Fruit fly (Drosophila melanogaster): ENCODE measurements around the gene Wnk.

The Wnk gene

dm6 chr3L:21539245-21540196 is 15.2 kb downstream of the Wnk start, which contains the start of the genes COX8 and VhaM9.7-b (continued):
- TF ChIP-seq jigr1 (GFP tag; IDR thresholded peaks at IDR 0.05) (peak; percentile 34; the same call in 1 of the 3 replicates), wor (GFP tag; IDR thresholded peaks at IDR 0.05) (no peak), CG4617 (GFP tag; optimal IDR thresholded peaks at IDR 0.05; ENCODE audit: borderline replicate concordance) (peak; percentile 77), CG31224 (GFP tag; IDR thresholded peaks at IDR 0.05) (peak; percentile 8; the same call in 1 of the 2 replicates), CG4328 (GFP tag; optimal IDR thresholded peaks at IDR 0.05) (peak; percentile 8), CG33213 (GFP tag; optimal IDR thresholded peaks at IDR 0.05) (peak; percentile 38), ase (GFP tag; IDR thresholded peaks at IDR 0.05) (no peak), CG13894 (tag; optimal IDR thresholded peaks at IDR 0.05) (no peak), H2.0 (GFP tag; IDR thresholded peaks at IDR 0.05) (peak; percentile 48), CG9932 (GFP tag; IDR thresholded peaks at IDR 0.05) (peak; percentile 88), zfh1 (GFP tag; IDR thresholded peaks at IDR 0.05) (peak; percentile 80), Dbx (GFP tag; IDR thresholded peaks at IDR 0.05) (0 out of 3 replicates have a peak, but pooled peaks have one; percentile 48), CG11504 (tag; optimal IDR thresholded peaks at IDR 0.05) (no peak), slp2 (GFP tag; optimal IDR thresholded peaks at IDR 0.05) (peak; percentile 2), CG4404 (GFP tag; IDR thresholded peaks at IDR 0.05) (no peak), CG17328 (GFP tag; IDR thresholded peaks at IDR 0.05) (0 out of 2 replicates have a peak, but pooled peaks have one; percentile 6), Dip3 (GFP tag; optimal IDR thresholded peaks at IDR 0.05) (peak; percentile 13), CG4282 (GFP tag; optimal IDR thresholded peaks at IDR 0.05) (peak; percentile 15), al (GFP tag; IDR thresholded peaks at IDR 0.05) (peak; percentile 57; the same call in 1 of the 2 replicates), CG16815 (GFP tag; optimal IDR thresholded peaks at IDR 0.05) (peak; percentile 45), CG12299 (tag; optimal IDR thresholded peaks at IDR 0.05) (peak; percentile 47), tio (GFP tag; optimal IDR thresholded peaks at IDR 0.05) (peak; percentile 27), CG12104 (GFP tag; optimal IDR thresholded peaks at IDR 0.05) (peak; percentile 41), MESR4 (GFP tag; optimal IDR thresholded peaks at IDR 0.05) (peak; percentile 97), Sry-δ (GFP tag; optimal IDR thresholded peaks at IDR 0.05) (peak; percentile 93), eve (GFP tag; optimal IDR thresholded peaks at IDR 0.05) (no peak), Ada2b (GFP tag; IDR thresholded peaks at IDR 0.05) (no peak), Taf1 (GFP tag; IDR thresholded peaks at IDR 0.05) (peak; percentile 62; the same call in 1 of the 2 replicates), Antp (GFP tag; optimal IDR thresholded peaks at IDR 0.05) (peak; percentile 46), CG1603 (tag; optimal IDR thresholded peaks at IDR 0.05) (peak; percentile 59), B-H2 (GFP tag; optimal IDR thresholded peaks at IDR 0.05) (peak; percentile 67), Ssrp (tag; optimal IDR thresholded peaks at IDR 0.05) (peak; percentile 71), HLH4C (GFP tag; IDR thresholded peaks at IDR 0.05; ENCODE audit: partially characterized antibody) (peak; percentile 60; the same call in 2 of the 3 replicates), BEAF-32 (GFP tag; optimal IDR thresholded peaks at IDR 0.05) (peak; percentile 93), CG14667 (GFP tag; IDR thresholded peaks at IDR 0.05) (no peak), CHES-1-like (GFP tag; optimal IDR thresholded peaks at IDR 0.05) (peak; percentile 48), Hr3 (GFP tag; optimal IDR thresholded peaks at IDR 0.05) (peak; percentile 60), repo (GFP tag; optimal IDR thresholded peaks at IDR 0.05) (peak; percentile 1), CG34376 (GFP tag; optimal IDR thresholded peaks at IDR 0.05) (peak; percentile 27), MTF-1 (GFP tag; optimal IDR thresholded peaks at IDR 0.05; ENCODE audit: borderline replicate concordance) (no peak), CG3838 (GFP tag; optimal IDR thresholded peaks at IDR 0.05) (peak; percentile 13), schlank (tag; optimal IDR thresholded peaks at IDR 0.05) (no peak), Nf-YC (tag; optimal IDR thresholded peaks at IDR 0.05) (peak; percentile 63), CG10462 (GFP tag; optimal IDR thresholded peaks at IDR 0.05) (peak; percentile 42), CG16779 (GFP tag; IDR thresholded peaks at IDR 0.05) (peak; percentile 48; the same call in 1 of the 2 replicates), Doc3 (GFP tag; IDR thresholded peaks at IDR 0.05; ENCODE audit: partially characterized antibody) (peak; percentile 66), CG17359 (tag; optimal IDR thresholded peaks at IDR 0.05) (peak; percentile 45), CG13123 (GFP tag; optimal IDR thresholded peaks at IDR 0.05) (peak; percentile 45)
